Worm (Caenorhabditis elegans): ENCODE results near the gene F16G10.8.

DNA sequence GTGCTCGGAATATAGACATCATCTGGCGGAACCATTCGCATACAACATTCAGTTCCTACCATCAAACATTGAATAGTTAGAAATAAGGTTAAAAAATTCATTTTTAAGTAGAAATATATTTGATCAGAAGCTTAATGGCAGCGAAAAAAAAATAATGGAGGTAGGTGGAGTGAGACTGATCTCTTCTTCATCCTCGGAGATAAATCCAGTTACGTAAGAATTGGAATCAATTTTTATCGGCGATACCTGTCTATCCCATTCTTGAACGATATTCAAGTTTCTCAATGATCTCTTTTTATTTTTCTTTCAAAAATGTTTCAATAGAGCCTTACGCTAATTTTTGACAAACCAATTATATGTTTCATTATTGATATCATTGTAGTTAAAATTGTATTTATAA is 2.3 kb upstream of the F16G10.8 start, which contains the start of gene F16G10.9:
- no peak for TF ChIP-seq ceh-36 (tag; optimal IDR thresholded peaks at IDR 0.05)
- no peak for TF ChIP-seq flt-1 (GFP tag; IDR thresholded peaks at IDR 0.05)
- TF ChIP-seq F13C5.2 (tag; optimal IDR thresholded peaks at IDR 0.05): no peak
- no peak for TF ChIP-seq hnd-1 (tag; optimal IDR thresholded peaks at IDR 0.05)
- no peak for TF ChIP-seq sea-1 (GFP tag; conservative IDR thresholded peaks at IDR 0.05)
- TF ChIP-seq ama-1 (optimal IDR thresholded peaks at IDR 0.05): no peak
- no peak for TF ChIP-seq tbx-11 (GFP tag; IDR thresholded peaks at IDR 0.05)
- no peak for TF ChIP-seq pes-1 (GFP tag; IDR thresholded peaks at IDR 0.05)
- no peak for TF ChIP-seq scrt-1 (GFP tag; IDR thresholded peaks at IDR 0.05)
- TF ChIP-seq tra-4 (tag; optimal IDR thresholded peaks at IDR 0.05): no peak
- TF ChIP-seq aly-1 (tag; optimal IDR thresholded peaks at IDR 0.05): no peak
- TF ChIP-seq tbx-37 (GFP tag; conservative IDR thresholded peaks at IDR 0.05): no peak
- no peak for TF ChIP-seq ets-7 (tag; optimal IDR thresholded peaks at IDR 0.05)
- no peak for TF ChIP-seq hmbx-1 (tag; optimal IDR thresholded peaks at IDR 0.05)

All from whole organism, early embryonic.